Worm (Caenorhabditis elegans): ENCODE data around the gene R03G5.6.

The R03G5.6 gene

ce11 chrX:7815230-7815629 lies 1.5 kb downstream of the R03G5.6 start:
- TF ChIP-seq cebp-1 (GFP tag; IDR thresholded peaks at IDR 0.05) = peak; percentile 31; the same call in 1 of the 2 replicates
- peak; percentile 83 for TF ChIP-seq cebp-1 (tag; optimal IDR thresholded peaks at IDR 0.05)
- TF ChIP-seq nhr-27 (tag; optimal IDR thresholded peaks at IDR 0.05) = no peak

ce11 chrX:7814747-7815146 lies 2.0 kb downstream of the R03G5.6 start:
- TF ChIP-seq nhr-80 (tag; optimal IDR thresholded peaks at IDR 0.05) (peak; percentile 16), egrh-3 (GFP tag; IDR thresholded peaks at IDR 0.05) (peak; percentile 74), dox-1 (GFP tag; IDR thresholded peaks at IDR 0.05) (peak; percentile 55), B0035.1 (tag; optimal IDR thresholded peaks at IDR 0.05) (no peak), let-526 (GFP tag; IDR thresholded peaks at IDR 0.05) (0 out of 2 replicates have a peak, but pooled peaks have one; percentile 38), atf-7 (tag; optimal IDR thresholded peaks at IDR 0.05) (no peak), egl-44 (GFP tag; IDR thresholded peaks at IDR 0.05) (no peak), attf-3 (GFP tag; conservative IDR thresholded peaks at IDR 0.05) (no peak), somi-1 (GFP tag; optimal IDR thresholded peaks at IDR 0.05) (peak; percentile 19), mxl-1 (tag; optimal IDR thresholded peaks at IDR 0.05) (no peak), hmg-1.2 (GFP tag; IDR thresholded peaks at IDR 0.05) (peak; percentile 57; the same call in 1 of the 2 replicates), zfh-2 (GFP tag; conservative IDR thresholded peaks at IDR 0.05) (peak; percentile 56)

ce11 chrX:7810991-7811390 lies 5.7 kb downstream of the R03G5.6 start:
- TF ChIP-seq lsy-27 (tag; optimal IDR thresholded peaks at IDR 0.05; ENCODE audit: borderline replicate concordance, insufficient read depth) (no peak), zfh-2 (GFP tag; conservative IDR thresholded peaks at IDR 0.05) (no peak), lin-26 (GFP tag; IDR thresholded peaks at IDR 0.05) (no peak), Y56A3A.18 (GFP tag; IDR thresholded peaks at IDR 0.05) (no peak), repo-1 (tag; optimal IDR thresholded peaks at IDR 0.05) (no peak), lin-54 (GFP tag; optimal IDR thresholded peaks at IDR 0.05) (no peak), lin-40 (tag; optimal IDR thresholded peaks at IDR 0.05) (no peak), nfya-2 (GFP tag; IDR thresholded peaks at IDR 0.05) (no peak), ama-1 (optimal IDR thresholded peaks at IDR 0.05) (no peak), ama-1 (GFP tag; optimal IDR thresholded peaks at IDR 0.05) (no peak), mcd-1 (GFP tag; IDR thresholded peaks at IDR 0.05) (no peak), ztf-28 (GFP tag; IDR thresholded peaks at IDR 0.05) (no peak), hlh-12 (tag; optimal IDR thresholded peaks at IDR 0.05) (no peak), athp-1 (tag; optimal IDR thresholded peaks at IDR 0.05) (no peak)

ce11 chrX:7809352-7810196 lies 7.2 kb downstream of the R03G5.6 start:
- TF ChIP-seq egrh-3 (GFP tag; IDR thresholded peaks at IDR 0.05) (no peak), ztf-6 (GFP tag; IDR thresholded peaks at IDR 0.05) (no peak), attf-5 (GFP tag; optimal IDR thresholded peaks at IDR 0.05) (peak; percentile 48), nhr-27 (tag; optimal IDR thresholded peaks at IDR 0.05) (no peak), K12H6.12 (tag; optimal IDR thresholded peaks at IDR 0.05) (peak; percentile 10), let-526 (GFP tag; IDR thresholded peaks at IDR 0.05) (0 out of 2 replicates have a peak, but pooled peaks have one; percentile 32), akir-1 (GFP tag; optimal IDR thresholded peaks at IDR 0.05) (no peak), cebp-1 (GFP tag; IDR thresholded peaks at IDR 0.05) (no peak; the same call in 1 of the 2 replicates), cebp-1 (tag; optimal IDR thresholded peaks at IDR 0.05) (peak; percentile 87), Y79H2A.3 (GFP tag; conservative IDR thresholded peaks at IDR 0.05) (no peak), Y53G8AR.9 (GFP tag; conservative IDR thresholded peaks at IDR 0.05) (no peak), hmg-1.2 (GFP tag; IDR thresholded peaks at IDR 0.05) (peak; percentile 15; the same call in 1 of the 2 replicates), madf-6 (GFP tag; IDR thresholded peaks at IDR 0.05) (no peak), ztf-26 (tag; optimal IDR thresholded peaks at IDR 0.05) (peak; percentile 3), F22D6.2 (tag; optimal IDR thresholded peaks at IDR 0.05) (no peak), rec-8 (tag; optimal IDR thresholded peaks at IDR 0.05) (no peak), hlh-26 (GFP tag; conservative IDR thresholded peaks at IDR 0.05) (no peak), Y67H2A.10 (GFP tag; conservative IDR thresholded peaks at IDR 0.05) (no peak), lin-40 (tag; optimal IDR thresholded peaks at IDR 0.05) (peak; percentile 8), somi-1 (GFP tag; optimal IDR thresholded peaks at IDR 0.05) (peak; percentile 4), pha-4 (tag; optimal IDR thresholded peaks at IDR 0.05) (no peak), nhr-80 (tag; optimal IDR thresholded peaks at IDR 0.05) (peak; percentile 33)

Measured in whole organism, young adult.